Worm (Caenorhabditis elegans): ENCODE results near the gene srab-20.

- no peak for TF ChIP-seq nhr-11 (tag; optimal IDR thresholded peaks at IDR 0.05)
- TF ChIP-seq pag-3 (tag; optimal IDR thresholded peaks at IDR 0.05; ENCODE audit: borderline replicate concordance, insufficient read depth): no peak
These were observed 48.7 kb downstream of the srab-20 start, which contains the start of gene srbc-31 for ce11 chrV:3477496-3477895.
